Fruit fly (Drosophila melanogaster) whole organism, wandering third instar larva: ENCODE results near the gene Vajk1.

Experiments
- Dfd ChIP-seq: fragments of >200 bp; optimal IDR thresholded peaks from 2 replicates; lab custom pipeline; 2017; ENCODE audit warnings: missing biosample characterization, missing genetic modification characterization
- Hnf4 ChIP-seq: fragments of 200-800 bp; sonication (Bioruptor generic); optimal IDR thresholded peaks from 2 replicates; lab custom pipeline; 2016; ENCODE audit warnings: missing biosample characterization, mild to moderate bottlenecking, missing genetic modification characterization
- Hr78 ChIP-seq: fragments of >200 bp; optimal IDR thresholded peaks from 2 replicates; lab custom pipeline; 2017; ENCODE audit warnings: missing biosample characterization, missing genetic modification characterization
- Rel ChIP-seq, 2 experiments: fragments of 200-800 bp; sonication (Bioruptor generic) in 1 of 2; optimal IDR thresholded peaks; 2 replicates in 1 of 2; 3 replicates in 1 of 2; lab custom pipeline; 2016 to 2019; ENCODE audit warnings: mild to moderate bottlenecking in 2 of 2, missing biosample characterization in 2 of 2, missing genetic modification characterization in 2 of 2, moderate library complexity in 1 of 2
- Sp1 ChIP-seq: fragments of 200-800 bp; sonication (Bioruptor generic); optimal IDR thresholded peaks from 3 replicates; lab custom pipeline; 2019; ENCODE audit warnings: missing biosample characterization, mild to moderate bottlenecking, missing genetic modification characterization, moderate library complexity
- fru ChIP-seq: fragments of 200-800 bp; sonication (Bioruptor generic); optimal IDR thresholded peaks from 3 replicates; lab custom pipeline; 2016; ENCODE audit warnings: missing biosample characterization, mild to moderate bottlenecking, missing genetic modification characterization
- lola ChIP-seq: fragments of >200 bp; optimal IDR thresholded peaks from 2 replicates; lab custom pipeline; 2017; ENCODE audit warnings: missing biosample characterization, missing genetic modification characterization
- pan ChIP-seq: fragments of >200 bp; optimal IDR thresholded peaks from 2 replicates; lab custom pipeline; 2017
- rgr ChIP-seq: fragments of 200-800 bp; sonication (Bioruptor generic); optimal IDR thresholded peaks from 3 replicates; lab custom pipeline; 2016; ENCODE audit warnings: missing biosample characterization, mild to moderate bottlenecking, missing genetic modification characterization
- usp ChIP-seq: fragments of >200 bp; optimal IDR thresholded peaks from 2 replicates; lab custom pipeline; 2017; ENCODE audit warnings: missing biosample characterization, missing genetic modification characterization

dm6 chr2L:13963467-13964122 is 40.2 kb upstream of the Vajk1 start, which contains the start of gene NimB1:
- TF ChIP-seq Hr78 (GFP tag; lab: Kevin White, UChicago): no peak
- TF ChIP-seq rgr (GFP tag; lab: Kevin White, UChicago): no peak
- TF ChIP-seq Rel (GFP tag; optimal IDR thresholded peaks at IDR 0.05; lab: Kevin White, UChicago): no peak
- TF ChIP-seq Rel (tag; optimal IDR thresholded peaks at IDR 0.05; lab: Kevin White, UChicago): peak; percentile 94
- no peak for TF ChIP-seq fru (GFP tag; lab: Kevin White, UChicago)
- no peak for TF ChIP-seq pan (lab: Kevin White, UChicago)
- no peak for TF ChIP-seq lola (GFP tag; lab: Kevin White, UChicago)
- TF ChIP-seq Dfd (GFP tag; lab: Kevin White, UChicago): no peak
- no peak for TF ChIP-seq Hnf4 (GFP tag; lab: Kevin White, UChicago)
- TF ChIP-seq usp: no peak
- TF ChIP-seq Sp1 (GFP tag; lab: Kevin White, UChicago): no peak
